Fruit fly (Drosophila melanogaster): ENCODE measurements around the gene naz.

The naz gene

dm6 chr3R:18267489-18267888 lies 61.3 kb downstream of the naz start, which contains the start of gene CG18599:
CG18599 (plus strand) TSS chr3R:18267789.
- no peak for TF ChIP-seq CG32121 (GFP tag; IDR thresholded peaks at IDR 0.05)
- TF ChIP-seq CG10348 (GFP tag; IDR thresholded peaks at IDR 0.05): no peak
- no peak for TF ChIP-seq CG15710 (tag; optimal IDR thresholded peaks at IDR 0.05)
- no peak for TF ChIP-seq CG8159 (tag; optimal IDR thresholded peaks at IDR 0.05)
- no peak for TF ChIP-seq Pif1A (GFP tag; optimal IDR thresholded peaks at IDR 0.05)
- TF ChIP-seq fd96Ca (GFP tag; IDR thresholded peaks at IDR 0.05): no peak
- no peak for TF ChIP-seq CG4496 (GFP tag; IDR thresholded peaks at IDR 0.05)
- TF ChIP-seq CG8301 (tag; optimal IDR thresholded peaks at IDR 0.05): no peak
- TF ChIP-seq CG34367 (tag; optimal IDR thresholded peaks at IDR 0.05): no peak
- no peak for TF ChIP-seq Pif1B (GFP tag; optimal IDR thresholded peaks at IDR 0.05)
- TF ChIP-seq CG9948 (tag; optimal IDR thresholded peaks at IDR 0.05): no peak
- no peak for TF ChIP-seq rn (GFP tag; IDR thresholded peaks at IDR 0.05)
- no peak for TF ChIP-seq CG13204 (GFP tag; optimal IDR thresholded peaks at IDR 0.05)
- TF ChIP-seq gl (tag; optimal IDR thresholded peaks at IDR 0.05): no peak

DNA sequence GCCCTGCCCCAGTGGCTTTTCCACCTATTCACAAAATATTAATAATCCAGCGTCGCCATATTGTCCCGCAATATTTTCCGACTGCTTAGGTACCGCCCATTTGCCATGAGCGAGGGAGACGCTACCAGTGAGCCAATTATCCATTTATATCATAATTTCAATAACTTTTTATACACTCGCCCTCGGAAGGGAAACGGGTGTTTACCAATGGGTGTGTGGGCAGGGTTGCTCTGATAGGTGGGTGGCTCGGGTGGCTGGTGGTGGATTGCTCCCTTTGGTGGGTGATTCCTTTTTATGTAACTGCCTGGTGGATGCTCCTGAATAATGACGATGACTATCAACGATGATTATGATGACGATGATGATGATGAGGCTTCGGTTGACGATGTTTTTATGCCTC lies 62.1 kb downstream of the naz start:
- TF ChIP-seq Pif1A (GFP tag; optimal IDR thresholded peaks at IDR 0.05) (no peak), fd96Ca (GFP tag; IDR thresholded peaks at IDR 0.05) (no peak), CG9948 (tag; optimal IDR thresholded peaks at IDR 0.05) (no peak), CG8159 (tag; optimal IDR thresholded peaks at IDR 0.05) (no peak), CG12605 (GFP tag; IDR thresholded peaks at IDR 0.05) (no peak), CG14655 (GFP tag; optimal IDR thresholded peaks at IDR 0.05) (no peak)

Measured in whole organism, pupa.